Worm (Caenorhabditis elegans) whole organism, L2 larva: ENCODE data around the gene C56E6.2.

ENCODE experiments used
- C34F6.9 ChIP-seq: fragments of 150-350 bp; optimal IDR thresholded peaks from 2 replicates; lab custom pipeline; 2014; ENCODE audit warnings: missing biosample characterization, missing genetic modification characterization
- F13H6.1 ChIP-seq: sonication (generic microtip); optimal IDR thresholded peaks from 2 replicates; lab custom pipeline; 2016; ENCODE audit warnings: missing genetic modification characterization, missing compliant biosample characterization
- ZK546.5 ChIP-seq: sonication (generic microtip); optimal IDR thresholded peaks from 2 replicates; lab custom pipeline; 2017; ENCODE audit warnings: missing biosample characterization, missing genetic modification characterization
- alr-1 ChIP-seq: fragments of 150-350 bp; optimal IDR thresholded peaks from 2 replicates; lab custom pipeline; 2014; ENCODE audit warnings: missing biosample characterization, missing genetic modification characterization
- blmp-1 ChIP-seq: sonication (generic microtip); optimal IDR thresholded peaks from 2 replicates; lab custom pipeline; 2017; ENCODE audit warnings: missing genetic modification characterization, mild to moderate bottlenecking, missing compliant biosample characterization, antibody characterized with exemption, moderate library complexity; ENCODE audit not compliant: insufficient read depth
- ceh-82 ChIP-seq: fragments of 150-350 bp; optimal IDR thresholded peaks from 2 replicates; lab custom pipeline; 2014; ENCODE audit warnings: missing biosample characterization, missing genetic modification characterization
- crh-2 ChIP-seq: sonication (generic microtip); optimal IDR thresholded peaks from 2 replicates; lab custom pipeline; 2017; ENCODE audit warnings: missing biosample characterization, missing genetic modification characterization
- dmd-4 ChIP-seq: sonication (generic microtip); optimal IDR thresholded peaks from 2 replicates; lab custom pipeline; 2017; ENCODE audit warnings: missing biosample characterization, missing genetic modification characterization
- egl-27 ChIP-seq: sonication (generic microtip); optimal IDR thresholded peaks from 3 replicates; lab custom pipeline; 2017; ENCODE audit warnings: missing biosample characterization, missing genetic modification reagents, missing genetic modification characterization
- elt-1 ChIP-seq: fragments of 150-350 bp; optimal IDR thresholded peaks from 2 replicates; lab custom pipeline; 2014; ENCODE audit warnings: missing biosample characterization, missing genetic modification characterization
- elt-3 ChIP-seq: sonication (generic microtip); optimal IDR thresholded peaks from 2 replicates; lab custom pipeline; 2017; ENCODE audit warnings: missing biosample characterization, missing genetic modification characterization
- fos-1 ChIP-seq: fragments of 150-350 bp; optimal IDR thresholded peaks from 2 replicates; lab custom pipeline; 2014; ENCODE audit warnings: missing biosample characterization, missing genetic modification characterization
- gmeb-1 ChIP-seq: fragments of 150-350 bp; optimal IDR thresholded peaks from 2 replicates; lab custom pipeline; 2014; ENCODE audit warnings: missing biosample characterization, missing genetic modification characterization
- lin-11 ChIP-seq: fragments of 150-350 bp; sonication (generic microtip); optimal IDR thresholded peaks from 2 replicates; lab custom pipeline; 2014; ENCODE audit warnings: missing biosample characterization, missing genetic modification characterization, inconsistent platforms, mixed read lengths
- lin-13 ChIP-seq: fragments of 150-350 bp; optimal IDR thresholded peaks from 2 replicates; lab custom pipeline; 2014; ENCODE audit warnings: missing biosample characterization, missing genetic modification reagents, missing genetic modification characterization
- lsy-2 ChIP-seq, 2 experiments: fragments of 150-350 bp in 1 of 2; sonication (generic microtip) in 1 of 2; optimal IDR thresholded peaks; 2 replicates each; lab custom pipeline; 2014 to 2017; ENCODE audit warnings: missing biosample characterization in 2 of 2, missing genetic modification characterization in 2 of 2
- mbf-1 ChIP-seq: sonication (generic microtip); optimal IDR thresholded peaks from 2 replicates; lab custom pipeline; 2017; ENCODE audit warnings: missing biosample characterization, missing genetic modification characterization
- nhr-10 ChIP-seq: sonication (generic microtip); optimal IDR thresholded peaks from 2 replicates; lab custom pipeline; 2017; ENCODE audit warnings: missing biosample characterization, missing genetic modification characterization
- nhr-12 ChIP-seq: fragments of 150-350 bp; optimal IDR thresholded peaks from 2 replicates; lab custom pipeline; 2014; ENCODE audit warnings: missing biosample characterization, missing genetic modification characterization
- nhr-129 ChIP-seq: fragments of 150-350 bp; optimal IDR thresholded peaks from 2 replicates; lab custom pipeline; 2014; ENCODE audit warnings: missing biosample characterization, missing genetic modification characterization
- nhr-21 ChIP-seq: fragments of 150-350 bp; optimal IDR thresholded peaks from 2 replicates; lab custom pipeline; 2014; ENCODE audit warnings: missing biosample characterization, missing genetic modification characterization
- nhr-23 ChIP-seq: fragments of 150-350 bp; optimal IDR thresholded peaks from 2 replicates; lab custom pipeline; 2014; ENCODE audit warnings: missing biosample characterization, missing genetic modification reagents, missing genetic modification characterization
- nhr-237 ChIP-seq: fragments of 150-350 bp; optimal IDR thresholded peaks from 2 replicates; lab custom pipeline; 2014; ENCODE audit warnings: missing biosample characterization, missing genetic modification characterization
- nhr-25 ChIP-seq: fragments of 150-350 bp; sonication (generic microtip); optimal IDR thresholded peaks from 3 replicates; lab custom pipeline; 2014; ENCODE audit warnings: missing biosample characterization, missing genetic modification characterization
- sem-4 ChIP-seq: fragments of 150-350 bp; optimal IDR thresholded peaks from 2 replicates; lab custom pipeline; 2014; ENCODE audit warnings: missing biosample characterization, missing genetic modification reagents, missing genetic modification characterization
- skn-1 ChIP-seq: sonication (generic microtip); optimal IDR thresholded peaks from 2 replicates; lab custom pipeline; 2017; ENCODE audit warnings: missing biosample characterization, missing genetic modification characterization
- sma-3 ChIP-seq: sonication (generic microtip); optimal IDR thresholded peaks from 2 replicates; lab custom pipeline; 2016; ENCODE audit warnings: missing genetic modification reagents, missing genetic modification characterization, missing compliant biosample characterization
- sma-9 ChIP-seq, 2 experiments: fragments of 150-350 bp in 1 of 2; sonication (generic microtip) in 1 of 2; optimal IDR thresholded peaks; 2 replicates each; lab custom pipeline; 2014 to 2016; ENCODE audit warnings: missing genetic modification characterization in 2 of 2, mild to moderate bottlenecking in 1 of 2, missing biosample characterization in 1 of 2, missing compliant biosample characterization in 1 of 2, missing genetic modification reagents in 1 of 2, moderate library complexity in 1 of 2
- snpc-4 ChIP-seq: fragments of 150-350 bp; optimal IDR thresholded peaks from 2 replicates; lab custom pipeline; 2014; ENCODE audit warnings: missing biosample characterization, missing genetic modification characterization
- unc-39 ChIP-seq: fragments of 150-350 bp; optimal IDR thresholded peaks from 2 replicates; lab custom pipeline; 2014; ENCODE audit warnings: missing biosample characterization, missing genetic modification characterization
- unc-55 ChIP-seq: fragments of 150-350 bp; sonication (generic microtip); optimal IDR thresholded peaks from 3 replicates; lab custom pipeline; 2014; ENCODE audit warnings: missing biosample characterization, missing genetic modification reagents, missing genetic modification characterization
- unc-62 ChIP-seq: fragments of 150-350 bp; optimal IDR thresholded peaks from 2 replicates; lab custom pipeline; 2014; ENCODE audit warnings: missing biosample characterization, missing genetic modification reagents, missing genetic modification characterization
- zag-1 ChIP-seq: fragments of 150-350 bp; optimal IDR thresholded peaks from 2 replicates; lab custom pipeline; 2014; ENCODE audit warnings: missing biosample characterization, missing genetic modification characterization
- ztf-1 ChIP-seq: fragments of 200-800 bp; sonication (Bioruptor generic); conservative IDR thresholded peaks from 2 replicates; pipeline ENCODE4 v1.3.6; 2022; ENCODE audit warnings: missing genetic modification characterization, missing compliant biosample characterization
- ztf-11 ChIP-seq: sonication (generic microtip); optimal IDR thresholded peaks from 2 replicates; lab custom pipeline; 2017; ENCODE audit warnings: missing biosample characterization, missing genetic modification characterization
- ztf-4 ChIP-seq: fragments of 150-350 bp; optimal IDR thresholded peaks from 2 replicates; lab custom pipeline; 2014; ENCODE audit warnings: missing biosample characterization, missing genetic modification characterization

The C56E6.2 gene

ce11 chrII:6563238-6563637, 38.5 kb downstream of the C56E6.2 start:
- peak; percentile 11 for TF ChIP-seq F13H6.1 (tag; lab: Kevin White, UChicago)
- TF ChIP-seq zag-1 (tag; lab: Kevin White, UChicago), result peak; percentile 43
- TF ChIP-seq nhr-23 (tag; lab: Kevin White, UChicago), result no peak
- peak; percentile 57 for TF ChIP-seq nhr-129 (tag; lab: Kevin White, UChicago)
- peak; percentile 39 for TF ChIP-seq fos-1 (tag; lab: Kevin White, UChicago)
- peak; percentile 63 for TF ChIP-seq unc-55 (GFP tag; lab: Kevin White, UChicago)
- peak in 1 of 2 experiments; percentile 59 for TF ChIP-seq lsy-2 (tag; optimal IDR thresholded peaks at IDR 0.05; lab: Kevin White, UChicago)
- no peak for TF ChIP-seq sem-4
- peak; percentile 56 for TF ChIP-seq C34F6.9 (tag; lab: Kevin White, UChicago)
- TF ChIP-seq, all 48 proteins: peak for 7

- TF ChIP-seq C34F6.9 (tag; lab: Kevin White, UChicago) (peak; percentile 37), crh-2 (tag; lab: Kevin White, UChicago) (peak; percentile 18), nhr-21 (tag; lab: Kevin White, UChicago) (peak; percentile 50), skn-1 (no peak), F13H6.1 (tag; lab: Kevin White, UChicago) (peak; percentile 28), nhr-23 (tag; lab: Kevin White, UChicago) (no peak), nhr-12 (tag; lab: Kevin White, UChicago) (no peak), gmeb-1 (tag; lab: Kevin White, UChicago) (peak; percentile 51), lin-13 (GFP tag; lab: Kevin White, UChicago) (peak; percentile 5), sma-9 (GFP tag; optimal IDR thresholded peaks at IDR 0.05; lab: Kevin White, UChicago) (peak; percentile 63), sma-9 (tag; optimal IDR thresholded peaks at IDR 0.05; lab: Kevin White, UChicago) (no peak), alr-1 (tag; lab: Kevin White, UChicago) (no peak), egl-27 (tag; lab: Kevin White, UChicago) (no peak), nhr-129 (tag; lab: Kevin White, UChicago) (peak; percentile 68), unc-62 (GFP tag; lab: Kevin White, UChicago) (no peak), ztf-1 (GFP tag; lab: Robert Waterston, UW) (no peak), unc-39 (tag; lab: Kevin White, UChicago) (no peak), blmp-1 (tag; lab: Kevin White, UChicago) (no peak), ztf-11 (tag; lab: Kevin White, UChicago) (no peak), lin-11 (tag; lab: Kevin White, UChicago) (peak; percentile 4), nhr-10 (tag; lab: Kevin White, UChicago) (no peak), ceh-82 (tag; lab: Kevin White, UChicago) (no peak), elt-3 (tag; lab: Kevin White, UChicago) (no peak), fos-1 (tag; lab: Kevin White, UChicago) (peak; percentile 57), sma-3 (GFP tag; lab: Kevin White, UChicago) (peak; percentile 48)
These were observed 40.4 kb downstream of the C56E6.2 start, which contains the start of gene mpz-3 for ce11 chrII:6565077-6565476. Gene mpz-3 (minus strand): TSS chrII:6565396.

ce11 chrII:6566628-6567180, 42.0 kb downstream of the C56E6.2 start, which contains the start of the genes F18C5.5 and F18C5.9:
Gene F18C5.5 (minus strand): TSS chrII:6566728.
Gene F18C5.9 (plus strand): TSS chrII:6567130.
- no peak for TF ChIP-seq elt-1 (tag; lab: Kevin White, UChicago)
- TF ChIP-seq ZK546.5 (tag; lab: Kevin White, UChicago), result no peak
- no peak for TF ChIP-seq nhr-25
- no peak for TF ChIP-seq sem-4
- no peak for TF ChIP-seq egl-27 (tag; lab: Kevin White, UChicago)
- TF ChIP-seq snpc-4 (tag; lab: Kevin White, UChicago), result no peak
- no peak for TF ChIP-seq mbf-1 (tag; lab: Kevin White, UChicago)
- no peak for TF ChIP-seq blmp-1 (tag; lab: Kevin White, UChicago)
- TF ChIP-seq dmd-4 (tag; lab: Kevin White, UChicago), result no peak
- no peak for TF ChIP-seq sma-9 (GFP tag; optimal IDR thresholded peaks at IDR 0.05; lab: Kevin White, UChicago)
- TF ChIP-seq sma-9 (tag; optimal IDR thresholded peaks at IDR 0.05; lab: Kevin White, UChicago), result no peak
- TF ChIP-seq gmeb-1 (tag; lab: Kevin White, UChicago), result no peak
- no peak for TF ChIP-seq nhr-12 (tag; lab: Kevin White, UChicago)
- TF ChIP-seq elt-3 (tag; lab: Kevin White, UChicago), result no peak
- no peak for TF ChIP-seq nhr-237 (tag; lab: Kevin White, UChicago)
- TF ChIP-seq ztf-4 (tag; lab: Kevin White, UChicago), result no peak
- no peak for TF ChIP-seq skn-1
- TF ChIP-seq, all 48 proteins: peak for 0
